In the genomic region with DNA sequence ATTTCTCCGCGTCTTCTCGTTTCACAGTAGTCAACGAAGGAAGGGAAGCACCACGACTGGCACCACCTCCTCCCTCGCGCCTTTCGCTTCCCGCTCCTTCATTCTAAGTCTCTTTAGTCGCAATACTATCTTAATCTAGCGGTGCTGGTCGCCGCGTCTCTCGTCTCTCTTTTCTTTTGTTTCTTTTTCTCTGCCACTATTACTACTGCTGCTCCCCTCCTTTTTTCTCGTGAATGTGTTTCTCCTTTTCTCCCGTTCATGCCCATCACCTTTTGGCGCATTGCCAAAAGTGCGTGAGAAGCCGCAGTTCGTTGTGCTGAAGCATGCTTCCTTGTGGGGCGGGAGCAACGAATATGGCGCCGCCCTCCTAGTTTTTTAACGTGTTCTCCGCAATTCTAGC, we compare ENCODE assay signal across 5 worm cellular contexts.
A peak's percentile ranks its signal among the peaks of the same experiment; 100 is the strongest.
TF ChIP-seq lines count a peak whose summit lies in the region.

No protein-coding gene starts in this region.

TF ChIP-seq in whole organism, L1 larva, 84 proteins besides CTCF, POLR2A, EP300 and RAD21 (continued from another document and continues in another):
- no peak for TF ChIP-seq ceh-8 (GFP tag; optimal IDR thresholded peaks at IDR 0.05; lab: Kevin White, UChicago)
- TF ChIP-seq lir-3 (tag; optimal IDR thresholded peaks at IDR 0.05; lab: Kevin White, UChicago; ENCODE audit: poor library complexity), result no peak
- no peak for TF ChIP-seq sptf-1 (tag; optimal IDR thresholded peaks at IDR 0.05; lab: Kevin White, UChicago)
- TF ChIP-seq snpc-4 (tag; optimal IDR thresholded peaks at IDR 0.05; lab: Kevin White, UChicago), result no peak
- no peak for TF ChIP-seq efl-3 (GFP tag; optimal IDR thresholded peaks at IDR 0.05; lab: Kevin White, UChicago)
- TF ChIP-seq fkh-4 (tag; optimal IDR thresholded peaks at IDR 0.05; lab: Kevin White, UChicago; ENCODE audit: borderline replicate concordance), result no peak
- peak; percentile 71 for TF ChIP-seq nhr-85 (tag; lab: Kevin White, UChicago)
- peak; percentile 39 for TF ChIP-seq unc-86 (tag; optimal IDR thresholded peaks at IDR 0.05; lab: Kevin White, UChicago)
- TF ChIP-seq unc-98 (GFP tag; IDR thresholded peaks at IDR 0.05; lab: Robert Waterston, UW), result no peak
- TF ChIP-seq isw-1 (GFP tag; IDR thresholded peaks at IDR 0.05; lab: Robert Waterston, UW), result no peak
- no peak for TF ChIP-seq ets-5 (GFP tag; IDR thresholded peaks at IDR 0.05; lab: Robert Waterston, UW)
- TF ChIP-seq aly-2 (tag; optimal IDR thresholded peaks at IDR 0.05; lab: Kevin White, UChicago), result no peak
- TF ChIP-seq ceh-88 (GFP tag; IDR thresholded peaks at IDR 0.05; lab: Robert Waterston, UW), result no peak
- TF ChIP-seq nhr-11 (tag; optimal IDR thresholded peaks at IDR 0.05; lab: Kevin White, UChicago), result no peak
- TF ChIP-seq fkh-10 (GFP tag; optimal IDR thresholded peaks at IDR 0.05; lab: Kevin White, UChicago), result peak; percentile 59
- no peak for TF ChIP-seq irx-1 (tag; optimal IDR thresholded peaks at IDR 0.05; lab: Kevin White, UChicago)
- peak in 1 of 2 experiments; percentile 36 for TF ChIP-seq egl-27 (tag; optimal IDR thresholded peaks at IDR 0.05; lab: Kevin White, UChicago)
- no peak for TF ChIP-seq nhr-76 (tag; optimal IDR thresholded peaks at IDR 0.05; lab: Kevin White, UChicago)
- no peak for TF ChIP-seq mef-2 (tag; optimal IDR thresholded peaks at IDR 0.05; lab: Kevin White, UChicago)
- TF ChIP-seq vab-15 (tag; optimal IDR thresholded peaks at IDR 0.05; lab: Kevin White, UChicago), result no peak
- TF ChIP-seq snu-23 (GFP tag; optimal IDR thresholded peaks at IDR 0.05; lab: Kevin White, UChicago), result peak; percentile 77
- TF ChIP-seq nhr-12 (tag; optimal IDR thresholded peaks at IDR 0.05; lab: Kevin White, UChicago), result no peak
- TF ChIP-seq nhr-90 (tag; optimal IDR thresholded peaks at IDR 0.05; lab: Kevin White, UChicago; ENCODE audit: poor library complexity), result peak; percentile 50
- peak; percentile 56 for TF ChIP-seq nhr-47 (tag; optimal IDR thresholded peaks at IDR 0.05; lab: Kevin White, UChicago)
- TF ChIP-seq nhr-71 (tag; optimal IDR thresholded peaks at IDR 0.05; lab: Kevin White, UChicago), result peak; percentile 67
- TF ChIP-seq C16A3.4 (tag; optimal IDR thresholded peaks at IDR 0.05; lab: Kevin White, UChicago), result peak; percentile 1

TF ChIP-seq in whole organism, L2 larva, 48 proteins besides CTCF, POLR2A, EP300 and RAD21 (continued from another document):
- TF ChIP-seq crh-2 (tag; optimal IDR thresholded peaks at IDR 0.05; lab: Kevin White, UChicago) (peak; percentile 86), Y55F3AM.14 (GFP tag; optimal IDR thresholded peaks at IDR 0.05; lab: Kevin White, UChicago) (peak; percentile 60), mdl-1 (tag; optimal IDR thresholded peaks at IDR 0.05; lab: Kevin White, UChicago) (peak; percentile 26 to 77), blmp-1 (tag; optimal IDR thresholded peaks at IDR 0.05; lab: Kevin White, UChicago; ENCODE audit: insufficient read depth) (peak; percentile 82), nhr-23 (tag; optimal IDR thresholded peaks at IDR 0.05; lab: Kevin White, UChicago) (no peak), mbf-1 (tag; optimal IDR thresholded peaks at IDR 0.05; lab: Kevin White, UChicago) (no peak), skn-1 (tag; optimal IDR thresholded peaks at IDR 0.05; lab: Kevin White, UChicago) (no peak), nhr-12 (tag; optimal IDR thresholded peaks at IDR 0.05; lab: Kevin White, UChicago) (no peak), peb-1 (tag; optimal IDR thresholded peaks at IDR 0.05; lab: Kevin White, UChicago) (peak; percentile 14)

TF ChIP-seq in whole organism, L3 larva, 47 proteins besides CTCF, POLR2A, EP300 and RAD21 (continued from another document):
- TF ChIP-seq pqm-1 (tag; optimal IDR thresholded peaks at IDR 0.05; lab: Kevin White, UChicago) (peak; percentile 56), R02D3.7 (tag; optimal IDR thresholded peaks at IDR 0.05; lab: Kevin White, UChicago) (peak; percentile 23), nhr-11 (tag; optimal IDR thresholded peaks at IDR 0.05; lab: Kevin White, UChicago) (no peak), pha-4 (tag; optimal IDR thresholded peaks at IDR 0.05; lab: Kevin White, UChicago) (peak; percentile 68), ztf-4 (tag; optimal IDR thresholded peaks at IDR 0.05; lab: Kevin White, UChicago) (no peak), nhr-43 (tag; optimal IDR thresholded peaks at IDR 0.05; lab: Kevin White, UChicago; ENCODE audit: poor library complexity, severe bottlenecking) (no peak)

TF ChIP-seq in whole organism, L4 larva, 104 proteins besides CTCF, POLR2A, EP300 and RAD21 (continued from another document):
- TF ChIP-seq ceh-32 (tag; optimal IDR thresholded peaks at IDR 0.05; lab: Kevin White, UChicago; ENCODE audit: poor library complexity) (peak; percentile 0), egl-43 (GFP tag; IDR thresholded peaks at IDR 0.05; lab: Robert Waterston, UW) (peak; percentile 37; the same call in 1 of the 2 replicates), hlh-30 (tag; optimal IDR thresholded peaks at IDR 0.05; lab: Kevin White, UChicago; ENCODE audit: insufficient read depth) (peak; percentile 94), aha-1 (tag; lab: Kevin White, UChicago) (peak; percentile 52), ceh-28 (tag; optimal IDR thresholded peaks at IDR 0.05; lab: Kevin White, UChicago) (peak; percentile 34), nhr-25 (tag; optimal IDR thresholded peaks at IDR 0.05; lab: Kevin White, UChicago; ENCODE audit: borderline replicate concordance, insufficient read depth) (peak; percentile 14), Y48G9A.11 (GFP tag; IDR thresholded peaks at IDR 0.05; lab: Robert Waterston, UW) (no peak), mdl-1 (tag; optimal IDR thresholded peaks at IDR 0.05; lab: Kevin White, UChicago) (peak; percentile 61 to 91), Y75B8A.6 (GFP tag; IDR thresholded peaks at IDR 0.05; lab: Robert Waterston, UW) (no peak), mes-2 (tag; optimal IDR thresholded peaks at IDR 0.05; lab: Kevin White, UChicago; ENCODE audit: poor library complexity, severe bottlenecking) (peak; percentile 83), lin-39 (tag; optimal IDR thresholded peaks at IDR 0.05; lab: Kevin White, UChicago) (no peak), lin-38 (GFP tag; IDR thresholded peaks at IDR 0.05; lab: Robert Waterston, UW) (peak; percentile 41), F37D6.2 (tag; optimal IDR thresholded peaks at IDR 0.05; lab: Kevin White, UChicago) (peak; percentile 44), hlh-11 (tag; optimal IDR thresholded peaks at IDR 0.05; lab: Kevin White, UChicago) (peak; percentile 94), mep-1 (tag; optimal IDR thresholded peaks at IDR 0.05; lab: Kevin White, UChicago) (peak; percentile 91), unc-39 (tag; optimal IDR thresholded peaks at IDR 0.05; lab: Kevin White, UChicago) (no peak), madf-5 (GFP tag; IDR thresholded peaks at IDR 0.05; lab: Robert Waterston, UW) (no peak), hmg-1.1 (GFP tag; IDR thresholded peaks at IDR 0.05; lab: Robert Waterston, UW) (peak; percentile 87), nhr-77 (tag; optimal IDR thresholded peaks at IDR 0.05; lab: Kevin White, UChicago) (peak; percentile 56), dve-1 (tag; optimal IDR thresholded peaks at IDR 0.05; lab: Kevin White, UChicago; ENCODE audit: insufficient read depth) (peak; percentile 93), jun-1 (tag; optimal IDR thresholded peaks at IDR 0.05; lab: Kevin White, UChicago) (peak; percentile 44), rbr-2 (tag; optimal IDR thresholded peaks at IDR 0.05; lab: Kevin White, UChicago) (peak; percentile 83), duxl-1 (tag; optimal IDR thresholded peaks at IDR 0.05; lab: Kevin White, UChicago; ENCODE audit: poor library complexity) (no peak), pha-4 (GFP tag; IDR thresholded peaks at IDR 0.05; lab: Robert Waterston, UW) (peak; percentile 76; the same call in 1 of the 2 replicates), pha-4 (tag; optimal IDR thresholded peaks at IDR 0.05; lab: Kevin White, UChicago) (peak; percentile 30)

TF ChIP-seq in whole organism, late embryonic, 69 proteins besides CTCF, POLR2A, EP300 and RAD21 (continued from another document):
- TF ChIP-seq F13H6.1 (tag; optimal IDR thresholded peaks at IDR 0.05; lab: Kevin White, UChicago) (no peak), C08G9.2 (tag; optimal IDR thresholded peaks at IDR 0.05; lab: Kevin White, UChicago) (no peak), ama-1 (optimal IDR thresholded peaks at IDR 0.05; lab: Kevin White, UChicago) (no peak), hlh-15 (tag; optimal IDR thresholded peaks at IDR 0.05; lab: Kevin White, UChicago) (no peak)
